Worm (Caenorhabditis elegans): ENCODE measurements around the gene T04F3.1.

Gene T04F3.1

ce11 chrV:11739820-11740219 is at the start of gene T04F3.1:
TSS of gene T04F3.1 (plus strand) at chrV:11740065.
- no peak for TF ChIP-seq hlh-1 (tag; optimal IDR thresholded peaks at IDR 0.05)
- no peak for TF ChIP-seq sem-2 (GFP tag; optimal IDR thresholded peaks at IDR 0.05)
- no peak for TF ChIP-seq flh-1 (GFP tag; optimal IDR thresholded peaks at IDR 0.05)
- no peak for TF ChIP-seq cnd-1 (tag; optimal IDR thresholded peaks at IDR 0.05)
- TF ChIP-seq unc-39 (tag; optimal IDR thresholded peaks at IDR 0.05) = no peak
- TF ChIP-seq nhr-2 (tag; optimal IDR thresholded peaks at IDR 0.05) = no peak
- TF ChIP-seq blmp-1 (tag; optimal IDR thresholded peaks at IDR 0.05) = no peak
- no peak for TF ChIP-seq lin-13 (tag; optimal IDR thresholded peaks at IDR 0.05)
- TF ChIP-seq mls-2 (tag; optimal IDR thresholded peaks at IDR 0.05) = no peak
- no peak for TF ChIP-seq drap-1 (GFP tag; optimal IDR thresholded peaks at IDR 0.05)
- no peak for TF ChIP-seq elt-3 (tag; optimal IDR thresholded peaks at IDR 0.05)
- TF ChIP-seq ceh-43 (GFP tag; optimal IDR thresholded peaks at IDR 0.05) = no peak
- no peak for TF ChIP-seq ceh-83 (GFP tag; optimal IDR thresholded peaks at IDR 0.05)

- no peak for TF ChIP-seq unc-39 (tag; optimal IDR thresholded peaks at IDR 0.05)
Observed at ce11 chrV:11691553-11691952, 48.3 kb upstream of the T04F3.1 start, which contains the start of gene W05E10.1. TSS of gene W05E10.1 (minus strand) at chrV:11691691.

- no peak for TF ChIP-seq snpc-4 (tag; optimal IDR thresholded peaks at IDR 0.05)
- TF ChIP-seq pha-4 (tag; optimal IDR thresholded peaks at IDR 0.05) = no peak
- TF ChIP-seq nhr-28 (tag; optimal IDR thresholded peaks at IDR 0.05) = no peak
- no peak for TF ChIP-seq ceh-83 (GFP tag; optimal IDR thresholded peaks at IDR 0.05)
- TF ChIP-seq lin-32 (GFP tag; optimal IDR thresholded peaks at IDR 0.05) = no peak
- no peak for TF ChIP-seq elt-3 (tag; optimal IDR thresholded peaks at IDR 0.05)
- no peak for TF ChIP-seq nhr-237 (tag; optimal IDR thresholded peaks at IDR 0.05)
- no peak for TF ChIP-seq hlh-1 (tag; optimal IDR thresholded peaks at IDR 0.05)
- TF ChIP-seq nhr-2 (tag; optimal IDR thresholded peaks at IDR 0.05) = no peak
- TF ChIP-seq sem-2 (GFP tag; optimal IDR thresholded peaks at IDR 0.05) = no peak
- no peak for TF ChIP-seq ceh-43 (GFP tag; optimal IDR thresholded peaks at IDR 0.05)
- TF ChIP-seq flh-1 (GFP tag; optimal IDR thresholded peaks at IDR 0.05) = no peak
- no peak for TF ChIP-seq ceh-39 (tag; optimal IDR thresholded peaks at IDR 0.05)
- no peak for TF ChIP-seq sptf-1 (tag; optimal IDR thresholded peaks at IDR 0.05)
Observed at ce11 chrV:11695597-11695996, 44.3 kb upstream of the T04F3.1 start, which contains the start of gene W05E10.5. TSS of gene W05E10.5 (minus strand) at chrV:11695697.

ce11 chrV:11697482-11697881 is 42.4 kb upstream of the T04F3.1 start:
- TF ChIP-seq ces-1 (GFP tag; optimal IDR thresholded peaks at IDR 0.05) (peak; percentile 84), zip-8 (tag; optimal IDR thresholded peaks at IDR 0.05) (no peak)

- peak; percentile 81 for TF ChIP-seq ces-1 (GFP tag; optimal IDR thresholded peaks at IDR 0.05)
- TF ChIP-seq ceh-39 (tag; optimal IDR thresholded peaks at IDR 0.05) = no peak
Observed at ce11 chrV:11704658-11705057, 35.2 kb upstream of the T04F3.1 start.

ce11 chrV:11705399-11705798 is 34.5 kb upstream of the T04F3.1 start, which contains the start of gene ceh-32:
TSS of gene ceh-32 (minus strand) at chrV:11705400.
- TF ChIP-seq mls-2 (tag; optimal IDR thresholded peaks at IDR 0.05) (no peak), pha-4 (tag; optimal IDR thresholded peaks at IDR 0.05) (no peak), nhr-237 (tag; optimal IDR thresholded peaks at IDR 0.05) (no peak), tbx-8 (GFP tag; optimal IDR thresholded peaks at IDR 0.05) (no peak), unc-39 (tag; optimal IDR thresholded peaks at IDR 0.05) (no peak), zip-8 (tag; optimal IDR thresholded peaks at IDR 0.05) (no peak), nhr-28 (tag; optimal IDR thresholded peaks at IDR 0.05) (no peak), bed-3 (GFP tag; optimal IDR thresholded peaks at IDR 0.05) (no peak), lin-13 (tag; optimal IDR thresholded peaks at IDR 0.05) (no peak)

- TF ChIP-seq unc-120 (tag; optimal IDR thresholded peaks at IDR 0.05; ENCODE audit: poor library complexity, severe bottlenecking) (no peak), ztf-11 (tag; optimal IDR thresholded peaks at IDR 0.05) (no peak), ham-2 (GFP tag; optimal IDR thresholded peaks at IDR 0.05) (no peak), ces-1 (GFP tag; optimal IDR thresholded peaks at IDR 0.05) (no peak), zip-8 (tag; optimal IDR thresholded peaks at IDR 0.05) (no peak), nhr-28 (tag; optimal IDR thresholded peaks at IDR 0.05) (no peak), nhr-2 (tag; optimal IDR thresholded peaks at IDR 0.05) (no peak), nhr-76 (tag; optimal IDR thresholded peaks at IDR 0.05) (no peak), ceh-83 (GFP tag; optimal IDR thresholded peaks at IDR 0.05) (no peak), lin-13 (tag; optimal IDR thresholded peaks at IDR 0.05) (no peak), tbx-8 (GFP tag; optimal IDR thresholded peaks at IDR 0.05) (no peak), bed-3 (GFP tag; optimal IDR thresholded peaks at IDR 0.05) (no peak), elt-3 (tag; optimal IDR thresholded peaks at IDR 0.05) (no peak), drap-1 (GFP tag; optimal IDR thresholded peaks at IDR 0.05) (no peak), ceh-39 (tag; optimal IDR thresholded peaks at IDR 0.05) (no peak), hlh-1 (tag; optimal IDR thresholded peaks at IDR 0.05) (no peak), lsy-2 (tag; optimal IDR thresholded peaks at IDR 0.05) (no peak), M03D4.4 (tag; optimal IDR thresholded peaks at IDR 0.05) (no peak)
Observed at ce11 chrV:11706353-11706752, 33.5 kb upstream of the T04F3.1 start.
